Worm (Caenorhabditis elegans): ENCODE measurements around the gene T07G12.2.

The T07G12.2 gene

ce11 chrIV:10482585-10482984, 47.9 kb upstream of the T07G12.2 start:
- peak; percentile 99 for TF ChIP-seq pqm-1 (tag; optimal IDR thresholded peaks at IDR 0.05)
- TF ChIP-seq elt-2 (tag; optimal IDR thresholded peaks at IDR 0.05), result peak; percentile 56
- no peak for TF ChIP-seq sea-2 (GFP tag; optimal IDR thresholded peaks at IDR 0.05)

ce11 chrIV:10483607-10484117, 46.8 kb upstream of the T07G12.2 start, which contains the start of the genes F01D4.5 and ced-5:
Gene F01D4.5 (minus strand): TSS chrIV:10483657.
Gene ced-5 (plus strand): TSS chrIV:10484110.
- TF ChIP-seq nhr-67 (tag; optimal IDR thresholded peaks at IDR 0.05) (no peak), lsy-12 (tag; optimal IDR thresholded peaks at IDR 0.05) (peak; percentile 84), mdl-1 (tag; optimal IDR thresholded peaks at IDR 0.05) (no peak), ceh-82 (tag; optimal IDR thresholded peaks at IDR 0.05) (no peak), snpc-4 (tag; optimal IDR thresholded peaks at IDR 0.05) (peak; percentile 69), elt-3 (tag; optimal IDR thresholded peaks at IDR 0.05) (no peak), tbx-2 (tag; optimal IDR thresholded peaks at IDR 0.05) (peak; percentile 53), ama-1 (optimal IDR thresholded peaks at IDR 0.05) (no peak), nhr-76 (tag; optimal IDR thresholded peaks at IDR 0.05) (no peak), pqm-1 (tag; optimal IDR thresholded peaks at IDR 0.05) (peak; percentile 69), aly-2 (tag; optimal IDR thresholded peaks at IDR 0.05) (no peak), daf-12 (tag; optimal IDR thresholded peaks at IDR 0.05) (no peak), hmg-11 (tag; optimal IDR thresholded peaks at IDR 0.05) (peak; percentile 45), ZK546.5 (tag; optimal IDR thresholded peaks at IDR 0.05) (no peak), nfya-1 (tag; optimal IDR thresholded peaks at IDR 0.05; ENCODE audit: insufficient read depth) (peak; percentile 67), nhr-43 (tag; optimal IDR thresholded peaks at IDR 0.05; ENCODE audit: poor library complexity, severe bottlenecking) (peak; percentile 94), R02D3.7 (tag; optimal IDR thresholded peaks at IDR 0.05) (peak; percentile 5), fkh-2 (tag; optimal IDR thresholded peaks at IDR 0.05) (no peak), jun-1 (tag; optimal IDR thresholded peaks at IDR 0.05) (peak; percentile 48), nhr-25 (tag; optimal IDR thresholded peaks at IDR 0.05) (peak; percentile 42), sea-2 (GFP tag; optimal IDR thresholded peaks at IDR 0.05) (no peak), unc-62 (GFP tag; optimal IDR thresholded peaks at IDR 0.05) (no peak), fos-1 (tag; optimal IDR thresholded peaks at IDR 0.05) (no peak), mml-1 (tag; optimal IDR thresholded peaks at IDR 0.05) (no peak), pha-4 (tag; optimal IDR thresholded peaks at IDR 0.05) (peak; percentile 91), eor-1 (tag; optimal IDR thresholded peaks at IDR 0.05) (peak in 1 of 2 experiments; percentile 76), nhr-28 (tag; optimal IDR thresholded peaks at IDR 0.05) (no peak), egl-5 (tag; optimal IDR thresholded peaks at IDR 0.05) (no peak), egl-27 (tag; optimal IDR thresholded peaks at IDR 0.05) (no peak), elt-1 (tag; optimal IDR thresholded peaks at IDR 0.05) (peak; percentile 33), zag-1 (tag; optimal IDR thresholded peaks at IDR 0.05) (no peak), lin-39 (tag; optimal IDR thresholded peaks at IDR 0.05) (no peak), skn-1 (tag; optimal IDR thresholded peaks at IDR 0.05) (peak; percentile 17), nhr-12 (tag; optimal IDR thresholded peaks at IDR 0.05) (no peak), lin-15B (tag; optimal IDR thresholded peaks at IDR 0.05) (peak; percentile 85), nhr-11 (tag; optimal IDR thresholded peaks at IDR 0.05) (no peak), elt-2 (tag; optimal IDR thresholded peaks at IDR 0.05) (peak; percentile 53), ceh-9 (tag; optimal IDR thresholded peaks at IDR 0.05) (no peak), nhr-23 (tag; optimal IDR thresholded peaks at IDR 0.05) (peak; percentile 84)

ce11 chrIV:10489409-10489808, 41.1 kb upstream of the T07G12.2 start:
- TF ChIP-seq nhr-28 (tag; optimal IDR thresholded peaks at IDR 0.05), result no peak

- TF ChIP-seq nhr-237 (tag; optimal IDR thresholded peaks at IDR 0.05) (no peak), ztf-4 (tag; optimal IDR thresholded peaks at IDR 0.05) (no peak), mdl-1 (tag; optimal IDR thresholded peaks at IDR 0.05) (no peak), pqm-1 (tag; optimal IDR thresholded peaks at IDR 0.05) (no peak), unc-39 (tag; optimal IDR thresholded peaks at IDR 0.05) (no peak), ztf-11 (tag; optimal IDR thresholded peaks at IDR 0.05) (no peak), egl-5 (tag; optimal IDR thresholded peaks at IDR 0.05) (no peak), lin-15B (tag; optimal IDR thresholded peaks at IDR 0.05) (no peak), fos-1 (tag; optimal IDR thresholded peaks at IDR 0.05) (no peak), nhr-28 (tag; optimal IDR thresholded peaks at IDR 0.05) (no peak), nhr-11 (tag; optimal IDR thresholded peaks at IDR 0.05) (no peak), sea-2 (GFP tag; optimal IDR thresholded peaks at IDR 0.05) (no peak), mml-1 (tag; optimal IDR thresholded peaks at IDR 0.05) (no peak), elt-1 (tag; optimal IDR thresholded peaks at IDR 0.05) (no peak)
Measured at ce11 chrIV:10498401-10498800, 32.1 kb upstream of the T07G12.2 start.
